Worm (Caenorhabditis elegans) whole organism, mixed stage, embryonic: Measurements from ENCODE around the gene sre-51.

Source experiments
- M03D4.4 ChIP-seq: sonication (generic microtip); optimal IDR thresholded peaks from 2 replicates; lab custom pipeline; 2017; ENCODE audit warnings: mild to moderate bottlenecking, missing genetic modification characterization, missing compliant biosample characterization
- blmp-1 ChIP-seq: fragments of 150-350 bp; optimal IDR thresholded peaks from 2 replicates; lab custom pipeline; 2014; ENCODE audit warnings: missing biosample characterization, missing genetic modification characterization
- ceh-39 ChIP-seq: fragments of 150-350 bp; optimal IDR thresholded peaks from 2 replicates; lab custom pipeline; 2014; ENCODE audit warnings: missing biosample characterization, missing genetic modification characterization
- ceh-43 ChIP-seq: fragments of 200-800 bp; sonication (Bioruptor generic); optimal IDR thresholded peaks from 2 replicates; lab custom pipeline; 2018; ENCODE audit warnings: mild to moderate bottlenecking, missing genetic modification characterization, moderate library complexity, missing compliant biosample characterization
- ceh-83 ChIP-seq: fragments of 200-800 bp; sonication (Bioruptor generic); optimal IDR thresholded peaks from 2 replicates; lab custom pipeline; 2018; ENCODE audit warnings: mild to moderate bottlenecking, missing genetic modification characterization, missing compliant biosample characterization
- ces-1 ChIP-seq: fragments of 150-350 bp; optimal IDR thresholded peaks from 2 replicates; lab custom pipeline; 2014; ENCODE audit warnings: missing biosample characterization, missing genetic modification reagents, missing genetic modification characterization
- cnd-1 ChIP-seq: fragments of 200-800 bp; sonication (Bioruptor generic); optimal IDR thresholded peaks from 2 replicates; lab custom pipeline; 2018; ENCODE audit warnings: mild to moderate bottlenecking, missing genetic modification characterization, missing compliant biosample characterization
- elt-1 ChIP-seq: sonication (generic microtip); optimal IDR thresholded peaks from 2 replicates; lab custom pipeline; 2017; ENCODE audit warnings: missing genetic modification characterization, mild to moderate bottlenecking, missing compliant biosample characterization, antibody characterized with exemption, moderate library complexity, borderline replicate concordance; ENCODE audit not compliant: insufficient read depth
- elt-3 ChIP-seq: fragments of 150-350 bp; optimal IDR thresholded peaks from 2 replicates; lab custom pipeline; 2014; ENCODE audit warnings: missing biosample characterization, missing genetic modification characterization
- flh-1 ChIP-seq: fragments of 200-800 bp; sonication (Bioruptor generic); optimal IDR thresholded peaks from 2 replicates; lab custom pipeline; 2018; ENCODE audit warnings: mild to moderate bottlenecking, missing genetic modification characterization, moderate library complexity, missing compliant biosample characterization
- hlh-1 ChIP-seq: fragments of 150-350 bp; optimal IDR thresholded peaks from 2 replicates; lab custom pipeline; 2014; ENCODE audit warnings: missing biosample characterization, missing genetic modification reagents, missing genetic modification characterization
- lin-13 ChIP-seq: fragments of 150-350 bp; optimal IDR thresholded peaks from 2 replicates; lab custom pipeline; 2014; ENCODE audit warnings: missing biosample characterization, missing genetic modification characterization
- lin-32 ChIP-seq: fragments of 200-800 bp; sonication (Bioruptor generic); optimal IDR thresholded peaks from 2 replicates; lab custom pipeline; 2018; ENCODE audit warnings: mild to moderate bottlenecking, missing genetic modification characterization, missing compliant biosample characterization
- lsy-2 ChIP-seq: fragments of 150-350 bp; optimal IDR thresholded peaks from 2 replicates; lab custom pipeline; 2014; ENCODE audit warnings: missing biosample characterization, missing genetic modification characterization
- mep-1 ChIP-seq: fragments of 150-350 bp; optimal IDR thresholded peaks from 2 replicates; lab custom pipeline; 2017; ENCODE audit warnings: missing biosample characterization, missing genetic modification reagents, missing genetic modification characterization, inconsistent platforms
- mls-2 ChIP-seq: sonication (generic microtip); optimal IDR thresholded peaks from 2 replicates; lab custom pipeline; 2016; ENCODE audit warnings: mild to moderate bottlenecking, missing genetic modification characterization, moderate library complexity, missing compliant biosample characterization
- nhr-12 ChIP-seq: fragments of 150-350 bp; optimal IDR thresholded peaks from 2 replicates; lab custom pipeline; 2014; ENCODE audit warnings: missing biosample characterization, missing genetic modification characterization
- nhr-2 ChIP-seq: fragments of 150-350 bp; optimal IDR thresholded peaks from 2 replicates; lab custom pipeline; 2014; ENCODE audit warnings: missing biosample characterization, missing genetic modification characterization
- nhr-237 ChIP-seq: fragments of 150-350 bp; optimal IDR thresholded peaks from 2 replicates; lab custom pipeline; 2014; ENCODE audit warnings: missing biosample characterization, missing genetic modification characterization
- nhr-28 ChIP-seq: fragments of 150-350 bp; optimal IDR thresholded peaks from 2 replicates; lab custom pipeline; 2014; ENCODE audit warnings: missing biosample characterization, missing genetic modification characterization
- nhr-76 ChIP-seq: sonication (generic microtip); optimal IDR thresholded peaks from 2 replicates; lab custom pipeline; 2017; ENCODE audit warnings: missing biosample characterization, missing genetic modification characterization
- pha-4 ChIP-seq: fragments of 150-350 bp; optimal IDR thresholded peaks from 2 replicates; lab custom pipeline; 2018; ENCODE audit warnings: missing biosample characterization, missing genetic modification reagents, missing genetic modification characterization
- sem-2 ChIP-seq: fragments of 200-800 bp; sonication (Bioruptor generic); optimal IDR thresholded peaks from 2 replicates; lab custom pipeline; 2018; ENCODE audit warnings: mild to moderate bottlenecking, missing genetic modification characterization, missing compliant biosample characterization
- snpc-4 ChIP-seq: fragments of 150-350 bp; optimal IDR thresholded peaks from 2 replicates; lab custom pipeline; 2014; ENCODE audit warnings: missing biosample characterization, missing genetic modification characterization
- sptf-1 ChIP-seq: sonication (generic microtip); optimal IDR thresholded peaks from 2 replicates; lab custom pipeline; 2017; ENCODE audit warnings: mild to moderate bottlenecking, missing genetic modification characterization, moderate library complexity, missing compliant biosample characterization
- tbx-8 ChIP-seq: fragments of 200-800 bp; sonication (Bioruptor generic); optimal IDR thresholded peaks from 2 replicates; lab custom pipeline; 2018; ENCODE audit warnings: mild to moderate bottlenecking, missing genetic modification characterization, moderate library complexity, missing compliant biosample characterization
- unc-120 ChIP-seq: sonication (generic microtip); optimal IDR thresholded peaks from 2 replicates; lab custom pipeline; 2017; ENCODE audit warnings: missing genetic modification characterization, missing compliant biosample characterization; ENCODE audit not compliant: poor library complexity, severe bottlenecking
- unc-39 ChIP-seq: fragments of 150-350 bp; optimal IDR thresholded peaks from 2 replicates; lab custom pipeline; 2014; ENCODE audit warnings: missing biosample characterization, missing genetic modification characterization
- unc-62 ChIP-seq: fragments of 150-350 bp; optimal IDR thresholded peaks from 2 replicates; lab custom pipeline; 2014; ENCODE audit warnings: missing biosample characterization, missing genetic modification reagents, missing genetic modification characterization
- zip-8 ChIP-seq: fragments of 150-350 bp; optimal IDR thresholded peaks from 2 replicates; lab custom pipeline; 2014; ENCODE audit warnings: missing biosample characterization, missing genetic modification characterization
- ztf-11 ChIP-seq: fragments of 150-350 bp; optimal IDR thresholded peaks from 2 replicates; lab custom pipeline; 2014; ENCODE audit warnings: missing biosample characterization, missing genetic modification characterization

Gene sre-51

ce11 chrII:12346289-12346989 lies 34.8 kb downstream of the sre-51 start:
- TF ChIP-seq flh-1 (GFP tag; lab: Kevin White, UChicago): no peak
- TF ChIP-seq mls-2 (tag; lab: Kevin White, UChicago): no peak
- no peak for TF ChIP-seq ceh-39
- TF ChIP-seq elt-3: no peak
- TF ChIP-seq lin-32: no peak
- TF ChIP-seq unc-120 (tag; lab: Kevin White, UChicago): no peak
- TF ChIP-seq lsy-2 (tag; lab: Kevin White, UChicago): no peak
- TF ChIP-seq ceh-43 (GFP tag; lab: Kevin White, UChicago): no peak
- TF ChIP-seq mep-1 (tag; lab: Kevin White, UChicago): no peak
- no peak for TF ChIP-seq tbx-8 (GFP tag; lab: Kevin White, UChicago)
- no peak for TF ChIP-seq zip-8 (tag; lab: Kevin White, UChicago)
- no peak for TF ChIP-seq ztf-11 (tag; lab: Kevin White, UChicago)
- no peak for TF ChIP-seq nhr-2 (tag; lab: Kevin White, UChicago)
- no peak for TF ChIP-seq unc-39 (tag; lab: Kevin White, UChicago)
- TF ChIP-seq ces-1 (GFP tag; lab: Kevin White, UChicago): no peak
- TF ChIP-seq hlh-1 (tag; lab: Kevin White, UChicago): no peak
- no peak for TF ChIP-seq cnd-1 (tag; lab: Kevin White, UChicago)

- TF ChIP-seq elt-1 (tag; lab: Kevin White, UChicago) (no peak), nhr-12 (tag; lab: Kevin White, UChicago) (no peak), nhr-237 (tag; lab: Kevin White, UChicago) (no peak), unc-120 (tag; lab: Kevin White, UChicago) (peak; percentile 18), pha-4 (tag; lab: Kevin White, UChicago) (peak; percentile 29), nhr-76 (tag; lab: Kevin White, UChicago) (no peak), ceh-39 (no peak), nhr-28 (tag; lab: Kevin White, UChicago) (no peak), elt-3 (no peak), M03D4.4 (tag; lab: Kevin White, UChicago) (no peak), blmp-1 (tag; lab: Kevin White, UChicago) (no peak), lin-13 (no peak), cnd-1 (tag; lab: Kevin White, UChicago) (no peak)
- TF ChIP-seq, all 35 proteins: peak for 2
Measured at ce11 chrII:12348957-12349356, 37.3 kb downstream of the sre-51 start.

- TF ChIP-seq snpc-4 (tag; lab: Kevin White, UChicago) (no peak), blmp-1 (tag; lab: Kevin White, UChicago) (no peak), unc-120 (tag; lab: Kevin White, UChicago) (no peak), hlh-1 (tag; lab: Kevin White, UChicago) (no peak), mls-2 (tag; lab: Kevin White, UChicago) (no peak), unc-62 (no peak), sptf-1 (tag; lab: Kevin White, UChicago) (no peak), nhr-28 (tag; lab: Kevin White, UChicago) (no peak), ztf-11 (tag; lab: Kevin White, UChicago) (no peak), unc-39 (tag; lab: Kevin White, UChicago) (no peak), sem-2 (GFP tag; lab: Kevin White, UChicago) (no peak), elt-3 (no peak), ceh-83 (GFP tag; lab: Kevin White, UChicago) (no peak)
- TF ChIP-seq, all 35 proteins: peak for 0
Measured at ce11 chrII:12349866-12350265, 38.2 kb downstream of the sre-51 start.

- TF ChIP-seq cnd-1 (tag; lab: Kevin White, UChicago): no peak
- TF ChIP-seq nhr-237 (tag; lab: Kevin White, UChicago): no peak
- TF ChIP-seq lsy-2 (tag; lab: Kevin White, UChicago): peak; percentile 41
- TF ChIP-seq lin-13: no peak
- TF ChIP-seq zip-8 (tag; lab: Kevin White, UChicago): no peak
- no peak for TF ChIP-seq M03D4.4 (tag; lab: Kevin White, UChicago)
- TF ChIP-seq, all 35 proteins: peak for 1
Measured at ce11 chrII:12350737-12351275, 39.1 kb downstream of the sre-51 start.
